Worm (Caenorhabditis elegans) whole organism, L2 larva: ENCODE measurements around the gene F56B3.2.

Source experiments
- C34F6.9 ChIP-seq: fragments of 150-350 bp; optimal IDR thresholded peaks from 2 replicates; lab custom pipeline; 2014; ENCODE audit warnings: missing biosample characterization, missing genetic modification characterization
- R02D3.7 ChIP-seq: fragments of 150-350 bp; optimal IDR thresholded peaks from 2 replicates; lab custom pipeline; 2014; ENCODE audit warnings: missing biosample characterization, missing genetic modification characterization
- ama-1 ChIP-seq: fragments of 150-350 bp; optimal IDR thresholded peaks from 2 replicates; lab custom pipeline; 2018; ENCODE audit warnings: inconsistent platforms
- blmp-1 ChIP-seq: sonication (generic microtip); optimal IDR thresholded peaks from 2 replicates; lab custom pipeline; 2017; ENCODE audit warnings: missing genetic modification characterization, mild to moderate bottlenecking, missing compliant biosample characterization, antibody characterized with exemption, moderate library complexity; ENCODE audit not compliant: insufficient read depth
- elt-3 ChIP-seq: sonication (generic microtip); optimal IDR thresholded peaks from 2 replicates; lab custom pipeline; 2017; ENCODE audit warnings: missing biosample characterization, missing genetic modification characterization
- nhr-6 ChIP-seq: fragments of 150-350 bp; optimal IDR thresholded peaks from 2 replicates; lab custom pipeline; 2014; ENCODE audit warnings: missing biosample characterization, missing genetic modification characterization
- nhr-77 ChIP-seq: fragments of 150-350 bp; optimal IDR thresholded peaks from 2 replicates; lab custom pipeline; 2014; ENCODE audit warnings: missing biosample characterization, missing genetic modification characterization

- TF ChIP-seq ama-1: no peak
- TF ChIP-seq R02D3.7 (tag; lab: Kevin White, UChicago): no peak
- no peak for TF ChIP-seq elt-3 (tag; lab: Kevin White, UChicago)
- TF ChIP-seq nhr-6: no peak
- no peak for TF ChIP-seq C34F6.9 (tag; lab: Kevin White, UChicago)
- TF ChIP-seq nhr-77 (tag; lab: Kevin White, UChicago): no peak
- TF ChIP-seq blmp-1 (tag; lab: Kevin White, UChicago): no peak
These were observed 32.1 kb upstream of the F56B3.2 start, which contains the start of gene mrpl-46 for ce11 chrIV:800518-800917.
